Fruit fly (Drosophila melanogaster) whole organism, embryonic: Measurements from ENCODE around the gene CG32706.

Experiments
- ATbp ChIP-seq: fragments of 200-800 bp; sonication (Bioruptor generic); optimal IDR thresholded peaks from 2 replicates; lab custom pipeline; 2017; ENCODE audit warnings: missing biosample characterization, mild to moderate bottlenecking, missing genetic modification characterization, missing genetic modification reagents
- Ada2b ChIP-seq: fragments of 200-800 bp; sonication (Bioruptor generic); IDR thresholded peaks from 2 replicates; pipeline ENCODE4 v1.3.6; 2022; ENCODE audit warnings: missing biosample characterization, missing genetic modification characterization
- Adf1 ChIP-seq: fragments of 200-800 bp; sonication (Bioruptor generic); IDR thresholded peaks from 2 replicates; pipeline ENCODE4 v1.3.6; 2022; ENCODE audit warnings: missing biosample characterization, missing genetic modification characterization
- B-H1 ChIP-seq: fragments of 200-800 bp; sonication (Bioruptor generic); IDR thresholded peaks from 3 replicates; pipeline ENCODE4 v1.3.6; 2022; ENCODE audit warnings: missing biosample characterization, missing genetic modification characterization
- CG11085 ChIP-seq: fragments of 200-800 bp; sonication (Bioruptor generic); IDR thresholded peaks from 2 replicates; pipeline ENCODE4 v1.3.6; 2022; ENCODE audit warnings: missing biosample characterization, missing genetic modification characterization
- CG11398 ChIP-seq: fragments of 200-800 bp; sonication (Bioruptor generic); optimal IDR thresholded peaks from 2 replicates; lab custom pipeline; 2016; ENCODE audit warnings: missing biosample characterization, missing genetic modification characterization
- CG12236 ChIP-seq: fragments of 200-800 bp; sonication (Bioruptor generic); optimal IDR thresholded peaks from 2 replicates; lab custom pipeline; 2016; ENCODE audit warnings: missing biosample characterization, missing genetic modification characterization
- CG12659 ChIP-seq: fragments of 200-800 bp; sonication (Bioruptor generic); optimal IDR thresholded peaks from 3 replicates; lab custom pipeline; 2017; ENCODE audit warnings: mild to moderate bottlenecking, missing biosample characterization, missing genetic modification reagents, missing genetic modification characterization
- CG14014 ChIP-seq: fragments of 200-800 bp; sonication (Bioruptor generic); IDR thresholded peaks from 2 replicates; pipeline ENCODE4 v1.3.6; 2022; ENCODE audit warnings: missing biosample characterization, missing genetic modification characterization
- CG14710 ChIP-seq: fragments of 200-800 bp; sonication (Bioruptor generic); optimal IDR thresholded peaks from 3 replicates; lab custom pipeline; 2019; ENCODE audit warnings: missing biosample characterization, mild to moderate bottlenecking, missing genetic modification characterization, moderate library complexity
- CG1529 ChIP-seq: fragments of 200-800 bp; sonication (Bioruptor generic); optimal IDR thresholded peaks from 3 replicates; lab custom pipeline; 2018; ENCODE audit warnings: missing biosample characterization, missing genetic modification characterization
- CG15696 ChIP-seq: fragments of 200-800 bp; sonication (Bioruptor generic); optimal IDR thresholded peaks from 2 replicates; lab custom pipeline; 2019; ENCODE audit warnings: missing biosample characterization, mild to moderate bottlenecking, missing genetic modification characterization, moderate library complexity
- CG17612 ChIP-seq: fragments of 200-800 bp; sonication (Bioruptor generic); IDR thresholded peaks from 2 replicates; pipeline ENCODE4 v1.3.6; 2022; ENCODE audit warnings: missing biosample characterization, missing genetic modification characterization
- CG18262 ChIP-seq: fragments of 200-800 bp; optimal IDR thresholded peaks from 3 replicates; lab custom pipeline; 2019; ENCODE audit warnings: missing biosample characterization, mild to moderate bottlenecking, missing genetic modification characterization, moderate library complexity
- CG31441 ChIP-seq: fragments of 200-800 bp; sonication (Bioruptor generic); IDR thresholded peaks from 2 replicates; pipeline ENCODE4 v1.3.6; 2022; ENCODE audit warnings: missing biosample characterization, missing genetic modification characterization
- CG4282 ChIP-seq: fragments of 200-800 bp; sonication (Bioruptor generic); optimal IDR thresholded peaks from 2 replicates; lab custom pipeline; 2016; ENCODE audit warnings: missing biosample characterization, missing genetic modification characterization
- CG4424 ChIP-seq: fragments of 200-800 bp; sonication (Bioruptor generic); optimal IDR thresholded peaks from 3 replicates; lab custom pipeline; 2016; ENCODE audit warnings: missing biosample characterization, missing genetic modification characterization
- CG4707 ChIP-seq: fragments of 200-800 bp; sonication (Bioruptor generic); optimal IDR thresholded peaks from 2 replicates; lab custom pipeline; 2018; ENCODE audit warnings: missing biosample characterization, mild to moderate bottlenecking, missing genetic modification characterization, moderate library complexity
- CG5953 ChIP-seq: fragments of 200-800 bp; sonication (Bioruptor generic); IDR thresholded peaks from 2 replicates; pipeline ENCODE4 v1.3.6; 2022; ENCODE audit warnings: missing biosample characterization, missing genetic modification characterization
- CG6254 ChIP-seq: fragments of 200-800 bp; sonication (Bioruptor generic); optimal IDR thresholded peaks from 3 replicates; lab custom pipeline; 2017; ENCODE audit warnings: mild to moderate bottlenecking, missing biosample characterization, missing genetic modification reagents, missing genetic modification characterization
- CG6765 ChIP-seq: fragments of 200-800 bp; sonication (Bioruptor generic); optimal IDR thresholded peaks from 3 replicates; lab custom pipeline; 2017; ENCODE audit warnings: missing biosample characterization, mild to moderate bottlenecking, missing genetic modification characterization
- CG7357 ChIP-seq: fragments of 200-800 bp; sonication (Bioruptor generic); IDR thresholded peaks from 3 replicates; pipeline ENCODE4 v1.3.6; 2022; ENCODE audit warnings: missing biosample characterization, missing genetic modification characterization
- CG7372 ChIP-seq: fragments of 200-800 bp; sonication (Bioruptor generic); IDR thresholded peaks from 2 replicates; pipeline ENCODE4 v1.3.6; 2022; ENCODE audit warnings: missing biosample characterization, missing genetic modification characterization
- CG8089 ChIP-seq: fragments of 200-800 bp; sonication (Bioruptor generic); optimal IDR thresholded peaks from 3 replicates; lab custom pipeline; 2016; ENCODE audit warnings: missing biosample characterization, missing genetic modification characterization
- CG8944 ChIP-seq: fragments of 200-800 bp; sonication (Bioruptor generic); optimal IDR thresholded peaks from 3 replicates; lab custom pipeline; 2016; ENCODE audit warnings: missing biosample characterization, missing genetic modification characterization
- Dad ChIP-seq: fragments of 200-800 bp; sonication (Bioruptor generic); optimal IDR thresholded peaks from 3 replicates; lab custom pipeline; 2016; ENCODE audit warnings: missing biosample characterization, missing genetic modification characterization
- Drgx ChIP-seq: fragments of 200-800 bp; sonication (Bioruptor generic); IDR thresholded peaks from 2 replicates; pipeline ENCODE4 v1.3.6; 2022; ENCODE audit warnings: missing biosample characterization, missing genetic modification characterization
- Ets65A ChIP-seq: fragments of 200-800 bp; sonication (Bioruptor generic); peaks from one replicate; lab custom pipeline; 2016; ENCODE audit warnings: missing biosample characterization, missing genetic modification characterization
- GATAe ChIP-seq: fragments of 200-800 bp; sonication (Bioruptor generic); conservative IDR thresholded peaks from 2 replicates; pipeline ENCODE4 v1.3.6; 2022; ENCODE audit warnings: missing biosample characterization, missing genetic modification characterization
- Pdp1 ChIP-seq, 2 experiments: fragments of 200-800 bp; sonication (Bioruptor generic); optimal IDR thresholded peaks; 3 replicates each; lab custom pipeline; 2016; ENCODE audit warnings: missing biosample characterization in 2 of 2, missing genetic modification characterization in 2 of 2, mild to moderate bottlenecking in 1 of 2, moderate library complexity in 1 of 2
- Poxn ChIP-seq: fragments of 200-800 bp; sonication (Bioruptor generic); IDR thresholded peaks from 2 replicates; pipeline ENCODE4 v1.3.6; 2022; ENCODE audit warnings: missing biosample characterization, missing genetic modification characterization
- Ravus ChIP-seq: fragments of 200-800 bp; sonication (Bioruptor generic); IDR thresholded peaks from 2 replicates; pipeline ENCODE4 v1.3.6; 2022; ENCODE audit warnings: missing biosample characterization, missing genetic modification characterization
- Six4 ChIP-seq: fragments of 200-800 bp; sonication (Bioruptor generic); optimal IDR thresholded peaks from 2 replicates; lab custom pipeline; 2016; ENCODE audit warnings: missing biosample characterization, missing genetic modification characterization
- Sry-δ ChIP-seq: fragments of 200-800 bp; sonication (Bioruptor generic); optimal IDR thresholded peaks from 2 replicates; lab custom pipeline; 2016; ENCODE audit warnings: missing biosample characterization, missing genetic modification characterization
- amos ChIP-seq: fragments of 200-800 bp; sonication (Bioruptor generic); IDR thresholded peaks from 2 replicates; pipeline ENCODE4 v1.3.6; 2022; ENCODE audit warnings: missing biosample characterization, missing genetic modification characterization; ENCODE audit not compliant: partially characterized antibody
- bab2 ChIP-seq: fragments of 200-800 bp; sonication (Bioruptor generic); optimal IDR thresholded peaks from 2 replicates; lab custom pipeline; 2016; ENCODE audit warnings: missing biosample characterization, missing genetic modification characterization
- bsh ChIP-seq, 2 experiments: fragments of 200-800 bp; sonication (Bioruptor generic); optimal IDR thresholded peaks; 2 replicates each; lab custom pipeline; 2017 to 2018; ENCODE audit warnings: mild to moderate bottlenecking in 2 of 2, missing biosample characterization in 2 of 2, missing genetic modification characterization in 2 of 2, moderate library complexity in 1 of 2
- emc ChIP-seq: fragments of 200-800 bp; sonication (Bioruptor generic); optimal IDR thresholded peaks from 2 replicates; lab custom pipeline; 2016; ENCODE audit warnings: missing biosample characterization, missing genetic modification characterization
- en ChIP-seq: fragments of 200-800 bp; sonication (Bioruptor generic); optimal IDR thresholded peaks from 2 replicates; lab custom pipeline; 2016; ENCODE audit warnings: missing biosample characterization, missing genetic modification characterization
- eve ChIP-seq, 2 experiments: fragments of >200 bp; optimal IDR thresholded peaks; 2 replicates each; lab custom pipeline; 2017; ENCODE audit warnings: missing biosample characterization in 2 of 2, missing genetic modification characterization in 2 of 2
- fd3F ChIP-seq: fragments of 200-800 bp; sonication (Bioruptor generic); optimal IDR thresholded peaks from 2 replicates; lab custom pipeline; 2018; ENCODE audit warnings: missing biosample characterization, mild to moderate bottlenecking, missing genetic modification characterization, moderate library complexity
- gce ChIP-seq: fragments of 200-800 bp; sonication (Bioruptor generic); IDR thresholded peaks from 3 replicates; pipeline ENCODE4 v1.3.6; 2022; ENCODE audit warnings: missing biosample characterization, missing genetic modification characterization
- gem ChIP-seq: fragments of 200-800 bp; sonication (Bioruptor generic); optimal IDR thresholded peaks from 2 replicates; lab custom pipeline; 2019; ENCODE audit warnings: missing biosample characterization, mild to moderate bottlenecking, missing genetic modification characterization, moderate library complexity
- gsb-n ChIP-seq: fragments of 200-800 bp; sonication (Bioruptor generic); optimal IDR thresholded peaks from 3 replicates; lab custom pipeline; 2018; ENCODE audit warnings: missing biosample characterization, mild to moderate bottlenecking, missing genetic modification characterization
- ind ChIP-seq: fragments of 200-800 bp; sonication (Bioruptor generic); optimal IDR thresholded peaks from 3 replicates; lab custom pipeline; 2016; ENCODE audit warnings: missing biosample characterization, missing genetic modification characterization
- kay ChIP-seq: fragments of 200-800 bp; sonication (Bioruptor generic); optimal IDR thresholded peaks from 2 replicates; lab custom pipeline; 2016; ENCODE audit warnings: missing biosample characterization, missing genetic modification characterization
- luna ChIP-seq: fragments of 200-800 bp; sonication (Bioruptor generic); optimal IDR thresholded peaks from 2 replicates; lab custom pipeline; 2016; ENCODE audit warnings: missing biosample characterization, missing genetic modification characterization
- tio ChIP-seq: fragments of 200-800 bp; sonication (Bioruptor generic); optimal IDR thresholded peaks from 2 replicates; lab custom pipeline; 2017; ENCODE audit warnings: missing biosample characterization, missing genetic modification characterization, inconsistent platforms
- tup ChIP-seq: fragments of 200-800 bp; sonication (Bioruptor generic); optimal IDR thresholded peaks from 2 replicates; lab custom pipeline; 2016; ENCODE audit warnings: missing biosample characterization, mild to moderate bottlenecking, missing genetic modification characterization, moderate library complexity
- zen2 ChIP-seq: fragments of 200-800 bp; sonication (Bioruptor generic); IDR thresholded peaks from 3 replicates; pipeline ENCODE4 v1.3.6; 2022; ENCODE audit warnings: missing biosample characterization, missing genetic modification characterization; ENCODE audit not compliant: partially characterized antibody

The CG32706 gene

dm6 chrX:9136776-9137550 is 50.0 kb downstream of the CG32706 start (continued):
- 0 out of 3 replicates have a peak, but pooled peaks have one; percentile 31 for TF ChIP-seq gce (GFP tag; lab: Robert Waterston, UW)
- no peak for TF ChIP-seq Six4
- TF ChIP-seq ATbp (GFP tag; lab: Kevin White, UChicago) = peak; percentile 54
- no peak for TF ChIP-seq GATAe (GFP tag; lab: Robert Waterston, UW)
- TF ChIP-seq CG14710 = peak; percentile 39
- TF ChIP-seq CG14014 = no peak
- TF ChIP-seq CG17612 (GFP tag; lab: Robert Waterston, UW) = no peak
- no peak for TF ChIP-seq en (GFP tag; lab: Kevin White, UChicago)
- TF ChIP-seq amos (GFP tag; lab: Robert Waterston, UW) = no peak
- TF ChIP-seq CG18262 (tag; lab: Kevin White, UChicago) = peak; percentile 56
- TF ChIP-seq CG7372 (GFP tag; lab: Robert Waterston, UW) = no peak
- TF ChIP-seq CG4707 = peak; percentile 16
- peak; percentile 50 for TF ChIP-seq Ada2b
- peak; percentile 79 for TF ChIP-seq gem (tag; lab: Kevin White, UChicago)
- TF ChIP-seq Ravus (GFP tag; lab: Robert Waterston, UW) = no peak
- peak; percentile 26 for TF ChIP-seq CG12236 (GFP tag; lab: Kevin White, UChicago)
- TF ChIP-seq tio (GFP tag; lab: Kevin White, UChicago) = no peak
- TF ChIP-seq CG1529 = peak; percentile 33
- TF ChIP-seq CG6254 = no peak
- TF ChIP-seq bab2 (GFP tag; lab: Kevin White, UChicago) = peak; percentile 46
- peak; percentile 46 for TF ChIP-seq gsb-n (tag; lab: Kevin White, UChicago)
- peak in 1 of 2 experiments; percentile 61 for TF ChIP-seq bsh (GFP tag; optimal IDR thresholded peaks at IDR 0.05; lab: Kevin White, UChicago)
- TF ChIP-seq CG11085 (GFP tag; lab: Robert Waterston, UW) = no peak
- no peak for TF ChIP-seq zen2 (GFP tag; lab: Robert Waterston, UW)
- TF ChIP-seq ind (GFP tag; lab: Kevin White, UChicago) = peak; percentile 16
- peak; percentile 74 for TF ChIP-seq CG31441 (GFP tag; lab: Robert Waterston, UW)
- TF ChIP-seq Sry-δ = no peak
- no peak for TF ChIP-seq Poxn (GFP tag; lab: Robert Waterston, UW)
- peak; percentile 6; the same call in 1 of the 2 replicates for TF ChIP-seq Drgx (GFP tag; lab: Robert Waterston, UW)
- peak; percentile 86 for TF ChIP-seq Ets65A (GFP tag; lab: Kevin White, UChicago)
- TF ChIP-seq fd3F = no peak
- TF ChIP-seq CG15696 (tag; lab: Kevin White, UChicago) = peak; percentile 21
- peak; percentile 60 for TF ChIP-seq Pdp1 (GFP tag; optimal IDR thresholded peaks at IDR 0.05; lab: Kevin White, UChicago)
- peak; percentile 10 for TF ChIP-seq CG11398 (GFP tag; lab: Kevin White, UChicago)
- no peak for TF ChIP-seq eve (GFP tag; optimal IDR thresholded peaks at IDR 0.05; lab: Kevin White, UChicago)
- TF ChIP-seq luna (GFP tag; lab: Kevin White, UChicago) = no peak
- TF ChIP-seq CG12659 = peak; percentile 14
- peak; percentile 28; the same call in 1 of the 2 replicates for TF ChIP-seq CG5953
- peak; percentile 2 for TF ChIP-seq CG8089
- TF ChIP-seq emc (GFP tag; lab: Kevin White, UChicago) = peak; percentile 17
- TF ChIP-seq CG7357 (GFP tag; lab: Robert Waterston, UW) = no peak
- peak; percentile 2 for TF ChIP-seq tup
- TF ChIP-seq Adf1 (GFP tag; lab: Robert Waterston, UW) = no peak
- TF ChIP-seq Dad (GFP tag; lab: Kevin White, UChicago) = peak; percentile 4
- no peak for TF ChIP-seq CG4282 (GFP tag; lab: Kevin White, UChicago)
- peak; percentile 49 for TF ChIP-seq CG4424
- TF ChIP-seq B-H1 = no peak
- no peak for TF ChIP-seq CG6765
- no peak for TF ChIP-seq kay (GFP tag; lab: Kevin White, UChicago)
- TF ChIP-seq CG8944 (GFP tag; lab: Kevin White, UChicago) = peak; percentile 2
